Worm (Caenorhabditis elegans): ENCODE data around the gene C31C9.9.
A peak's percentile ranks its signal among the peaks of the same experiment; 100 is the strongest.
"Not testable (repeated sequence)": the region's sequence is repeated elsewhere in the genome, so short reads cannot be mapped to it uniquely, and the experiment has no call there.

Gene C31C9.9

ce11 chrII:13637464-13637863 lies 17.4 kb upstream of the C31C9.9 start:
- TF ChIP-seq ref-1 (GFP tag; conservative IDR thresholded peaks at IDR 0.05) = no peak
- TF ChIP-seq T22C8.4 (GFP tag; IDR thresholded peaks at IDR 0.05) = no peak
- no peak for TF ChIP-seq ztf-23 (GFP tag; IDR thresholded peaks at IDR 0.05)
- TF ChIP-seq ztf-29 (GFP tag; IDR thresholded peaks at IDR 0.05) = no peak
- no peak for TF ChIP-seq med-1 (GFP tag; optimal IDR thresholded peaks at IDR 0.05; ENCODE audit: insufficient read depth)

- TF ChIP-seq tab-1 (GFP tag; IDR thresholded peaks at IDR 0.05) (no peak), ref-1 (GFP tag; conservative IDR thresholded peaks at IDR 0.05) (no peak), flt-1 (GFP tag; IDR thresholded peaks at IDR 0.05) (no peak), ztf-23 (GFP tag; IDR thresholded peaks at IDR 0.05) (no peak)
These were observed 16.8 kb upstream of the C31C9.9 start, which contains the start of gene phdh-1 for ce11 chrII:13637941-13638489. Gene phdh-1 (minus strand): TSS chrII:13638480.

ce11 chrII:13638576-13638975 lies 16.2 kb upstream of the C31C9.9 start:
- TF ChIP-seq ztf-23 (GFP tag; IDR thresholded peaks at IDR 0.05) (no peak), tab-1 (GFP tag; IDR thresholded peaks at IDR 0.05) (no peak), cog-1 (tag; optimal IDR thresholded peaks at IDR 0.05) (no peak), klf-2 (GFP tag; conservative IDR thresholded peaks at IDR 0.05) (no peak), ref-1 (GFP tag; conservative IDR thresholded peaks at IDR 0.05) (no peak), flt-1 (GFP tag; IDR thresholded peaks at IDR 0.05) (no peak), T22C8.4 (GFP tag; IDR thresholded peaks at IDR 0.05) (no peak)

DNA sequence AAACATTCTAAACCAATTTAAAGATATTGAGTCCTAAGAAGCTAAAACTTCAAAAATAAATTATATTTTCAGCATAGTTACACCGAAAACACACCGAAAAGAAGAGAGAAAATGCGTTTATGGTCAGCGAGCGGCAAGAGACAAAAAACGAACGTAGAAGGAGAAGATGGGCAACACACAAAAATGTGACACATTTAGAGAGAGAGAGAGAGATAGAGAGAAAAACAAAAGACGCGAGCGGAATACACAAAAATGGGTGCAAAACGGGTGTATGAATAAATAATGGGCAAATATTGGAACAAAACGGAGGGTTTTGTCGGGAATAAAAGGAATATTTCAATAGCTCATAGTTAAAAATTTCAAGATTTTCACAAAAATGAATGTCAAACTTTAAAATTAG lies 14.6 kb upstream of the C31C9.9 start:
- TF ChIP-seq tab-1 (GFP tag; IDR thresholded peaks at IDR 0.05) = no peak
- TF ChIP-seq ztf-23 (GFP tag; IDR thresholded peaks at IDR 0.05) = no peak
- TF ChIP-seq cog-1 (tag; optimal IDR thresholded peaks at IDR 0.05) = no peak
- no peak for TF ChIP-seq flt-1 (GFP tag; IDR thresholded peaks at IDR 0.05)
- no peak for TF ChIP-seq klf-2 (GFP tag; conservative IDR thresholded peaks at IDR 0.05)
- no peak for TF ChIP-seq ztf-29 (GFP tag; IDR thresholded peaks at IDR 0.05)
- TF ChIP-seq T22C8.4 (GFP tag; IDR thresholded peaks at IDR 0.05) = no peak
- TF ChIP-seq med-1 (GFP tag; optimal IDR thresholded peaks at IDR 0.05; ENCODE audit: insufficient read depth) = no peak
- no peak for TF ChIP-seq ref-1 (GFP tag; conservative IDR thresholded peaks at IDR 0.05)

DNA sequence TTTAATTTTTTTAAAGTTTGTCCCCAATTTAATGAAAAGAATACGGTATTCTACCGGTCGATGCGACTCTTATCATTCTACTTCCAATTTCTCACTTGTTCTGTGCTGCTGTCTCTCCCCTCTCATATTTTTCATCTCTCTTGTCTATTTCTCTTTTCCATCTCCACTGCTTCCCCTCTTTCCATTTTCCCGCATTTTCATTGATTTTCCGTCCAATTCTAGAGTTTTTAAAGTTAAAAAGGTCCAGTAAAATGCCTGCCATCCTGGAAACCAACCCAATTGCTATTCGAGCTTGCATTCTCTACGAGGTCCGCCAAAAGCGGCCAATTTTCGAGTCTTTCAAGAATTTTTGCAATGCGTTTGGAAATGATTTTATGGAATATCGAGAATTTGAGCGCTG lies 13.5 kb upstream of the C31C9.9 start, which contains the start of gene fbxa-167:
TSS of gene fbxa-167 (plus strand) at position 179 of the 400 bp plus-strand sequence.
- TF ChIP-seq tab-1 (GFP tag; IDR thresholded peaks at IDR 0.05) (no peak), klf-2 (GFP tag; conservative IDR thresholded peaks at IDR 0.05) (no peak), cog-1 (tag; optimal IDR thresholded peaks at IDR 0.05) (no peak), ref-1 (GFP tag; conservative IDR thresholded peaks at IDR 0.05) (no peak), T22C8.4 (GFP tag; IDR thresholded peaks at IDR 0.05) (no peak), flt-1 (GFP tag; IDR thresholded peaks at IDR 0.05) (no peak), ztf-23 (GFP tag; IDR thresholded peaks at IDR 0.05) (no peak), ztf-29 (GFP tag; IDR thresholded peaks at IDR 0.05) (no peak), med-1 (GFP tag; optimal IDR thresholded peaks at IDR 0.05; ENCODE audit: insufficient read depth) (no peak)

DNA sequence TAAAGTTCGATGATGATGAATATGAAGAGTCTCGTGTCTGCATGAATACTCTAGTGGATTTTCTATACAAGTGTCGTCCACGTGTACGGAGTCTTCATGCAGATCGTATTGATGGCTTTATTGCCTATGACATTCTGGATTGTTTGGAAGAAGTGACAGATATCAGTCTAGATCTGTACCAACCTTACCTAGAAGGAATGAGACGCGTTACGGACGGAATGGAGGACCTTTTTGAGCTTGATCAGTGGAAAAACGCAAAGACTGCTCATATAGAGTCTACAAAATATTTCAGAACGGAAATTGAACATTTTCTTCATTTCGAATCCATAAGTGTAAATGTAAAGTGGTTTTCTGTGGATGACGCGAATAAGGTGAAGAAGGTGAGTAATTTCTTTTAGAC lies 6.6 kb upstream of the C31C9.9 start, which contains the start of gene fbxa-169:
TSS of gene fbxa-169 (plus strand) at position 301 of the 400 bp plus-strand sequence.
- TF ChIP-seq klf-2 (GFP tag; conservative IDR thresholded peaks at IDR 0.05) (no peak), ztf-29 (GFP tag; IDR thresholded peaks at IDR 0.05) (no peak), cog-1 (tag; optimal IDR thresholded peaks at IDR 0.05) (no peak)

- peak; percentile 75; the same call in 1 of the 2 replicates for TF ChIP-seq flt-1 (GFP tag; IDR thresholded peaks at IDR 0.05)
These were observed 3.6 kb downstream of the C31C9.9 start for ce11 chrII:13658424-13658823.

ce11 chrII:13661990-13662389 lies 7.2 kb downstream of the C31C9.9 start, which contains the start of gene C31C9.6:
Gene C31C9.6 (minus strand): TSS chrII:13662090.
- TF ChIP-seq ztf-29 (GFP tag; IDR thresholded peaks at IDR 0.05); ref-1 (GFP tag; conservative IDR thresholded peaks at IDR 0.05); flt-1 (GFP tag; IDR thresholded peaks at IDR 0.05): not testable (repeated sequence)

DNA sequence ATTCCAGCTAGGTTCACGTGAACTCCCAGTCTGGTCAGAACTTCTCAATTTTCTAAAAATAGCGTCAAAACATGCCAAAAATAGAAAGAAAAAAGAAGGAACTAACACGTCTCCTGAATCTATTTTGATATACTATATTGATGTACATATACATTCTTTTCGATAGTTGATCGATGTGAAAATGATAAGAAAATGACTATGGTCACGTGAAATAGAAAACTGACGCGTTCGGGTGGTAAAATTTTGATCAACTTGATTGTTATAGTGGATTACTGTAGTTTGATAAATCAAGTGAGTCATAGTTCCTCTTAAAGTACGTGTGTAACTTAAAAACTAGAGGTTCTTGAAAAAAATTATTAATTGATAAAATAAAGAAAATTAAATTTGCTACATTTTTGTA lies 9.6 kb downstream of the C31C9.9 start:
- TF ChIP-seq ztf-23 (GFP tag; IDR thresholded peaks at IDR 0.05) = no peak

DNA sequence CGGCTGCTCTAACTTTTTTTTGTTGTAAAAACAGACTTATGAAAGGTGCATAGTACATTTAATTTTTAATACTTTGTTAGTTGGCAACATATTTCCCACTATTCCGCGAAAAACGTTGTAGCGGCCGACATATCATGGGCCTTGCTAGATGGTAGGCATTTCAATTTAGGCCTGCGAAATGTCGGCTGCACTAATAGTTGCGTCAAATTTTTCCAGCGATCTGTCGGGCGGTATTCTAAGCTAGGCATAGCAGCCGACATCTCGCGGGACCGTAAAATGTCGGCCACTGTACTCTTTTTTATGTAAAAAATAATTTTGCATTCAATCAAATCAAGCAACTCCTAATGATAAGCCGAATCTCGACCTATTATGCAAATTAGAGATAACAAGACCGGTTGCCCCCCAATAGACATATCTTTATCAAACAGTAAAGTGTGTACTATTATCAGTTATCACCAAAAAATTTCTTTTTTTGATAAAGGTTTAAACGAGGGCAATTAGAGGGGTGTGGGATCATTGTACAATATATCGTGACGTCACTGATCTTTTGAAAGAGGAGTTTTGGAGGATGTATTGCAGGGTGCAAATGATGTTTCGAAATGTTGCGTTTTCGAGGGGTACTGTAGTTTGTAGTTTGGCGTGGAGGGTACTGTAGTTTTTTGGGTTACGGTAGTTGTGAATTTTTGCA lies 10.3 kb downstream of the C31C9.9 start:
- TF ChIP-seq T22C8.4 (GFP tag; IDR thresholded peaks at IDR 0.05) (no peak), med-1 (GFP tag; optimal IDR thresholded peaks at IDR 0.05; ENCODE audit: insufficient read depth) (no peak), tab-1 (GFP tag; IDR thresholded peaks at IDR 0.05) (no peak), flt-1 (GFP tag; IDR thresholded peaks at IDR 0.05) (no peak), ztf-29 (GFP tag; IDR thresholded peaks at IDR 0.05) (no peak), cog-1 (tag; optimal IDR thresholded peaks at IDR 0.05) (no peak), ref-1 (GFP tag; conservative IDR thresholded peaks at IDR 0.05) (no peak), ztf-23 (GFP tag; IDR thresholded peaks at IDR 0.05) (no peak), klf-2 (GFP tag; conservative IDR thresholded peaks at IDR 0.05) (no peak)

DNA sequence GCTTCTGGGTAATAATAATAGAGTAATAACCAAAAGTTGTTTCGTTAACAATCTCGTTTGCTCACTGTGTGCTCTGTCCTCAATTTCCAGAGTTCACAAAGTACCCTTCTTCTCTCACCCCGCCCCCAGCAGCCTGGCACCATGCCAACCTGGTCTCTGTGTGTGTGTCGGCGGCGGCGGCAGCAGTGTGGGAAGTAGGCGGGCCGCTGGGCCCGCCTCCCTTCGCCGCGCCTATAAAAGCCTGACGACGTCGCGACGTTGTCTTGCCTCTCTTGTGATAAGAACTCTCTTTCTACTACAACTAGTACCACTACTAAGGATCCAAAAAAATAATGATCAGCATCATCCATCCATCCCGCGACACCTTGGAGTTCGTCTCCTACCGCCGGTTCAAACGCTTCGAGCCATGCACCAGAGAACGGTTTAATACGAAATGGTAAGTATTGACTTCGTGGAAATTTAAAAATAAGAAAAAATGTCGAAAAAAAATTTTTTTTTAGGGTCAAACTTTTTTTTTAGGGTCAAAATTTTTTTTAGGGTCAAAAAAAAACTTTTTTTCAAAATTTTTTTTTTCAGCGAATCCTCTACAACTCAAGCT lies 14.1 kb downstream of the C31C9.9 start, which contains the start of gene C31C9.7:
TSS of gene C31C9.7 (plus strand) at position 261 of the 598 bp plus-strand sequence.
- TF ChIP-seq klf-2 (GFP tag; conservative IDR thresholded peaks at IDR 0.05) (no peak), T22C8.4 (GFP tag; IDR thresholded peaks at IDR 0.05) (no peak), ref-1 (GFP tag; conservative IDR thresholded peaks at IDR 0.05) (no peak), tab-1 (GFP tag; IDR thresholded peaks at IDR 0.05) (no peak; the same call in 1 of the 2 replicates), flt-1 (GFP tag; IDR thresholded peaks at IDR 0.05) (no peak), ztf-23 (GFP tag; IDR thresholded peaks at IDR 0.05) (no peak), cog-1 (tag; optimal IDR thresholded peaks at IDR 0.05) (no peak), med-1 (GFP tag; optimal IDR thresholded peaks at IDR 0.05; ENCODE audit: insufficient read depth) (no peak), ztf-29 (GFP tag; IDR thresholded peaks at IDR 0.05) (no peak)
